Fruit fly (Drosophila melanogaster): ENCODE measurements around the gene NUCB1.

DNA sequence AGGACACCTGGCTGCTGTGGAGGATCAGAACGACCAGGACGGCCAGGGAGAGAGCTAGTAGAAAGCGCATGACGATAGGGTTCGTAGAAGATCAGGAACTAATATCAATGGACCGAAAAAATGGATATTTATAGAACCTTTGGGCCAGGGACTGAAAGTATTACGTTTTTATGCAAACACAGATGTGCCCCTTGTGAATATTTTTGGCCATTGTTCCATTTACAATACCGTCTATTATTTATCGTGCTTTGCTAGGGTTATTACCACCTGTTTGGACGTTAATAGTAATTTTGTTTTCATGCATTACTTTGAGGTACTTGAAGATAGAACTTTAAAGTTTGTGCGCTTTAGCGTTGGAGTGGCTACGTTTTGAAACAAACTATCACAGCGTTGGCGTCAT, 31.4 kb upstream of the NUCB1 start, which contains the start of gene CG32188:
- TF ChIP-seq dac (GFP tag; optimal IDR thresholded peaks at IDR 0.05) (no peak), esn (GFP tag; optimal IDR thresholded peaks at IDR 0.05) (no peak), Blimp-1 (GFP tag; optimal IDR thresholded peaks at IDR 0.05) (no peak)
